Worm (Caenorhabditis elegans) whole organism, L4/young adult: ENCODE data around the gene spsb-1.

Source experiments
- W03F9.2 ChIP-seq: fragments of 150-350 bp; optimal IDR thresholded peaks from 2 replicates; lab custom pipeline; 2014; ENCODE audit warnings: missing biosample characterization, missing genetic modification characterization
- dao-5 ChIP-seq: sonication (generic microtip); optimal IDR thresholded peaks from 2 replicates; lab custom pipeline; 2016; ENCODE audit warnings: missing genotype, missing genetic modification characterization, moderate library complexity, missing compliant biosample characterization
- him-1 ChIP-seq: sonication (generic microtip); optimal IDR thresholded peaks from 2 replicates; lab custom pipeline; 2016; ENCODE audit warnings: missing genotype, missing genetic modification reagents, missing genetic modification characterization, missing compliant biosample characterization

spsb-1 gene

DNA sequence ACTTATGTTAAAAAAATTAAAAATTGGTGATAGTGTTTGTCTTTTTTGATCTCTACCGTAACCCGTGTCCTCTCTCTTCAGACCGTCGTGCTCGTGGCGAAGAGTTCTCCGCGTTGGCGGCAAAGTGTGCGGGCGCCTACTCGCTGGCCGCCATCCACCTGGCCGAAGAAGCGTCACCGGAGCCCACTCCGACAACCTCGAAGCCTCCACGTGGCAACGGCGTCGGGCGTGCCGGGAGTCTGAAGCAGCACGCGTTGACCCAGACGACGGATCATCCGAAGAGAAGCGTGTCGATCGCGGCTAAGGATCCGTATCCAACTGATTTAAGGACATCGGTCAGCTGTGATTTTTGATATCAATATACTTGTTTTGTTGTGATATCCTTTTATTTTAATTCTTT is 76.4 kb downstream of the spsb-1 start:
- TF ChIP-seq dao-5 (tag; lab: Kevin White, UChicago) (no peak), W03F9.2 (tag; lab: Kevin White, UChicago) (no peak), him-1 (tag; lab: Kevin White, UChicago) (no peak)
